Worm (Caenorhabditis elegans) whole organism, L3 larva: ENCODE results near the gene lin-49.
A peak's percentile ranks its signal among the peaks of the same experiment; 100 is the strongest.

ENCODE experiments used
- R02D3.7 ChIP-seq: fragments of 150-350 bp; optimal IDR thresholded peaks from 2 replicates; lab custom pipeline; 2014; ENCODE audit warnings: missing biosample characterization, missing genetic modification characterization
- ZK546.5 ChIP-seq: sonication (generic microtip); optimal IDR thresholded peaks from 2 replicates; lab custom pipeline; 2017; ENCODE audit warnings: missing biosample characterization, missing genetic modification characterization
- aly-2 ChIP-seq: fragments of 150-350 bp; optimal IDR thresholded peaks from 2 replicates; lab custom pipeline; 2014; ENCODE audit warnings: missing biosample characterization, missing genetic modification characterization
- ama-1 ChIP-seq: fragments of 150-350 bp; optimal IDR thresholded peaks from 2 replicates; lab custom pipeline; 2018
- ceh-16 ChIP-seq: sonication (generic microtip); optimal IDR thresholded peaks from 2 replicates; lab custom pipeline; 2017; ENCODE audit warnings: missing biosample characterization, missing genetic modification characterization
- ceh-28 ChIP-seq: fragments of 150-350 bp; optimal IDR thresholded peaks from 2 replicates; lab custom pipeline; 2014; ENCODE audit warnings: missing biosample characterization, missing genetic modification reagents, missing genetic modification characterization
- ceh-82 ChIP-seq: fragments of 150-350 bp; optimal IDR thresholded peaks from 2 replicates; lab custom pipeline; 2014; ENCODE audit warnings: missing biosample characterization, missing genetic modification characterization
- ceh-9 ChIP-seq: sonication (generic microtip); optimal IDR thresholded peaks from 2 replicates; lab custom pipeline; 2018; ENCODE audit warnings: missing biosample characterization, missing genetic modification characterization
- daf-12 ChIP-seq: fragments of 150-350 bp; optimal IDR thresholded peaks from 2 replicates; lab custom pipeline; 2014; ENCODE audit warnings: missing biosample characterization, missing genetic modification reagents, missing genetic modification characterization
- egl-27 ChIP-seq: sonication (generic microtip); optimal IDR thresholded peaks from 4 replicates; lab custom pipeline; 2017; ENCODE audit warnings: missing biosample characterization, missing genetic modification reagents, missing genetic modification characterization
- egl-5 ChIP-seq: fragments of 150-350 bp; optimal IDR thresholded peaks from 2 replicates; lab custom pipeline; 2017; ENCODE audit warnings: missing biosample characterization, missing genetic modification reagents, missing genetic modification characterization, inconsistent platforms
- elt-1 ChIP-seq: fragments of 150-350 bp; optimal IDR thresholded peaks from 2 replicates; lab custom pipeline; 2014; ENCODE audit warnings: missing biosample characterization, missing genetic modification characterization
- elt-2 ChIP-seq: sonication (generic microtip); optimal IDR thresholded peaks from 2 replicates; lab custom pipeline; 2016; ENCODE audit warnings: missing genetic modification reagents, mild to moderate bottlenecking, missing genetic modification characterization, missing compliant biosample characterization
- eor-1 ChIP-seq, 2 experiments: fragments of 150-350 bp; optimal IDR thresholded peaks; 2 replicates each; lab custom pipeline; 2014 to 2018; ENCODE audit warnings: missing biosample characterization in 2 of 2, missing genetic modification characterization in 2 of 2
- fkh-2 ChIP-seq: fragments of 150-350 bp; optimal IDR thresholded peaks from 2 replicates; lab custom pipeline; 2014; ENCODE audit warnings: missing biosample characterization, missing genetic modification reagents, missing genetic modification characterization
- fos-1 ChIP-seq: fragments of 150-350 bp; optimal IDR thresholded peaks from 2 replicates; lab custom pipeline; 2014; ENCODE audit warnings: missing biosample characterization, missing genetic modification characterization
- hmg-11 ChIP-seq: sonication (generic microtip); optimal IDR thresholded peaks from 2 replicates; lab custom pipeline; 2016; ENCODE audit warnings: missing genetic modification characterization, missing compliant biosample characterization
- jun-1 ChIP-seq: fragments of 150-350 bp; optimal IDR thresholded peaks from 2 replicates; lab custom pipeline; 2014; ENCODE audit warnings: missing biosample characterization, missing genetic modification reagents, missing genetic modification characterization
- lin-15B ChIP-seq: fragments of 150-350 bp; optimal IDR thresholded peaks from 2 replicates; lab custom pipeline; 2014; ENCODE audit warnings: missing biosample characterization, missing genetic modification characterization
- lin-39 ChIP-seq: fragments of 150-350 bp; optimal IDR thresholded peaks from 2 replicates; lab custom pipeline; 2018; ENCODE audit warnings: missing biosample characterization, missing genetic modification reagents, missing genetic modification characterization
- lsy-12 ChIP-seq: sonication (generic microtip); optimal IDR thresholded peaks from 2 replicates; lab custom pipeline; 2016; ENCODE audit warnings: mild to moderate bottlenecking, missing genetic modification characterization, missing compliant biosample characterization
- mdl-1 ChIP-seq: fragments of 150-350 bp; optimal IDR thresholded peaks from 2 replicates; lab custom pipeline; 2014; ENCODE audit warnings: missing biosample characterization, missing genetic modification characterization
- nfya-1 ChIP-seq: sonication (generic microtip); optimal IDR thresholded peaks from 2 replicates; lab custom pipeline; 2017; ENCODE audit warnings: missing genetic modification characterization, mild to moderate bottlenecking, missing compliant biosample characterization, antibody characterized with exemption, moderate library complexity; ENCODE audit not compliant: insufficient read depth
- nhr-11 ChIP-seq: fragments of 150-350 bp; optimal IDR thresholded peaks from 2 replicates; lab custom pipeline; 2014; ENCODE audit warnings: missing biosample characterization, missing genetic modification characterization
- nhr-12 ChIP-seq: fragments of 150-350 bp; optimal IDR thresholded peaks from 2 replicates; lab custom pipeline; 2014; ENCODE audit warnings: missing biosample characterization, missing genetic modification characterization
- nhr-23 ChIP-seq: fragments of 150-350 bp; optimal IDR thresholded peaks from 2 replicates; lab custom pipeline; 2014; ENCODE audit warnings: missing biosample characterization, missing genetic modification reagents, missing genetic modification characterization
- nhr-237 ChIP-seq: fragments of 150-350 bp; optimal IDR thresholded peaks from 2 replicates; lab custom pipeline; 2014; ENCODE audit warnings: missing biosample characterization, missing genetic modification characterization
- nhr-25 ChIP-seq: sonication (generic microtip); optimal IDR thresholded peaks from 2 replicates; lab custom pipeline; 2017; ENCODE audit warnings: missing biosample characterization, missing genetic modification characterization
- nhr-28 ChIP-seq: fragments of 150-350 bp; optimal IDR thresholded peaks from 2 replicates; lab custom pipeline; 2014; ENCODE audit warnings: missing biosample characterization, missing genetic modification characterization
- nhr-43 ChIP-seq: sonication (generic microtip); optimal IDR thresholded peaks from 2 replicates; lab custom pipeline; 2016; ENCODE audit warnings: mild to moderate bottlenecking, missing genetic modification characterization, missing compliant biosample characterization; ENCODE audit not compliant: poor library complexity, severe bottlenecking
- nhr-67 ChIP-seq: fragments of 150-350 bp; optimal IDR thresholded peaks from 2 replicates; lab custom pipeline; 2014; ENCODE audit warnings: missing biosample characterization, missing genetic modification characterization
- nhr-76 ChIP-seq: fragments of 150-350 bp; sonication (generic microtip); optimal IDR thresholded peaks from 5 replicates; lab custom pipeline; 2014; ENCODE audit warnings: missing biosample characterization, missing genetic modification characterization
- pha-4 ChIP-seq: fragments of 150-350 bp; optimal IDR thresholded peaks from 2 replicates; lab custom pipeline; 2014; ENCODE audit warnings: missing biosample characterization, missing genetic modification reagents, missing genetic modification characterization
- pqm-1 ChIP-seq: fragments of 150-350 bp; optimal IDR thresholded peaks from 2 replicates; lab custom pipeline; 2017; ENCODE audit warnings: missing biosample characterization, missing genetic modification characterization, inconsistent platforms
- sea-2 ChIP-seq: fragments of 150-350 bp; sonication (generic microtip); optimal IDR thresholded peaks from 4 replicates; lab custom pipeline; 2014; ENCODE audit warnings: missing biosample characterization, missing genetic modification reagents, missing genetic modification characterization
- skn-1 ChIP-seq: fragments of 150-350 bp; optimal IDR thresholded peaks from 2 replicates; lab custom pipeline; 2014; ENCODE audit warnings: missing biosample characterization, missing genetic modification characterization
- tbx-2 ChIP-seq: sonication (generic microtip); optimal IDR thresholded peaks from 2 replicates; lab custom pipeline; 2016; ENCODE audit warnings: mild to moderate bottlenecking, missing genetic modification characterization, missing compliant biosample characterization
- unc-39 ChIP-seq: sonication (generic microtip); optimal IDR thresholded peaks from 4 replicates; lab custom pipeline; 2017; ENCODE audit warnings: missing biosample characterization, missing genetic modification characterization
- unc-62 ChIP-seq: fragments of 150-350 bp; sonication (generic microtip); optimal IDR thresholded peaks from 4 replicates; lab custom pipeline; 2014; ENCODE audit warnings: missing biosample characterization, missing genetic modification reagents, missing genetic modification characterization
- zag-1 ChIP-seq: fragments of 150-350 bp; optimal IDR thresholded peaks from 2 replicates; lab custom pipeline; 2014; ENCODE audit warnings: missing biosample characterization, missing genetic modification characterization
- ztf-11 ChIP-seq: fragments of 150-350 bp; optimal IDR thresholded peaks from 2 replicates; lab custom pipeline; 2014; ENCODE audit warnings: missing biosample characterization, missing genetic modification characterization
- ztf-4 ChIP-seq: fragments of 150-350 bp; optimal IDR thresholded peaks from 2 replicates; lab custom pipeline; 2014; ENCODE audit warnings: missing biosample characterization, missing genetic modification characterization

Gene lin-49

DNA sequence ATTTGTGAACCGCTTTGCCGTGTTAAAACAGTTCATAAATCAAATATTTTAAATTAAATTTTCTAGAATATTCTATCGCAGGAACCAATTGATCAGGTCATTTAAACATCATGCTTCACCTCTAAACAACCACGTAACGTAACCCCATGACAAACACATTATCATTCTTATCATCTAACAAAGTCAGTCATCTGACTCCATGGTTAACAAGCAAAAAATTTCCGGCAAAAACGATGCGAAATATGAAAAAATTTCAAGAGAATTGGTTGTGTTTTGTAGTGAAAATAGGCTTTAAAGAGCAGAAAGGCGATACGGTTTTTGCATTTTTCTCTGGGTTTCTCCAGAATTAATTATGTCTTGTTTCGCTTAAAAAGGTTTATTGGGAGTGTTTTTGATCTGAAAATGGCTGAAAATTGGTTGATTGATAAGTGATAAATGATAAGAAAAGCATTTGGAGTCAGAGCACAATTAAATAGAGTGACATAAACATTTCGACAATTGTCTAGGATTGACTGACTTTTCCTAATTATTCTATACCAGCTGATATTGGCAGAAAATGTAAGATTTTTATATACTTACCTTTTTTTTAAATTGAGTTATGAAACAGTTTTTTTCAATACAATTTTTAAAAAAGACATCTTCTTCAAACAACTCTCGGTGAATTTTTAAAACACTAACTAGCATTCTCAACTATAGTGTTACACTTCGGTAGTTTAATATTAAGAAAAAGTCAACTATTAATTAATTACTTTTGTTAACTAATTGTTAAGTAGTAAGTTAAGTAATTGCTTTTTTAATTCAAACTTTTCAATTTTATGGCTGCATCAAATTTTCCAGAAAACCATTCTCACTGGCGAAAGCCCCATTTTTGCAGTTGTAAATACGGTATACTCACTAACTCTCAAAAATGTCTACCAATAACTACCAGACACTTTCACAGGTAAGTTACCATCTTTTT lies 35.1 kb upstream of the lin-49 start, which contains the start of gene catp-7:
Gene catp-7, plus strand, starts transcription at position 908 of the 958 bp plus-strand sequence.
- peak; percentile 49 for TF ChIP-seq jun-1
- TF ChIP-seq egl-5 (tag; lab: Kevin White, UChicago) = no peak
- TF ChIP-seq nhr-11 (tag; lab: Kevin White, UChicago) = no peak
- peak; percentile 97 for TF ChIP-seq elt-2
- TF ChIP-seq skn-1 = peak; percentile 67
- no peak for TF ChIP-seq R02D3.7 (tag; lab: Kevin White, UChicago)
- TF ChIP-seq unc-62 (GFP tag; lab: Kevin White, UChicago) = no peak
- no peak for TF ChIP-seq zag-1 (tag; lab: Kevin White, UChicago)
- no peak for TF ChIP-seq elt-1 (tag; lab: Kevin White, UChicago)
- TF ChIP-seq sea-2 = no peak
- TF ChIP-seq nhr-12 (tag; lab: Kevin White, UChicago) = no peak
- TF ChIP-seq pha-4 (tag; lab: Kevin White, UChicago) = peak; percentile 51
- no peak for TF ChIP-seq ceh-16 (tag; lab: Kevin White, UChicago)
- TF ChIP-seq fos-1 (tag; lab: Kevin White, UChicago) = no peak
- no peak for TF ChIP-seq ZK546.5 (tag; lab: Kevin White, UChicago)
- TF ChIP-seq nhr-28 = no peak
- TF ChIP-seq pqm-1 (tag; lab: Kevin White, UChicago) = peak; percentile 93

DNA sequence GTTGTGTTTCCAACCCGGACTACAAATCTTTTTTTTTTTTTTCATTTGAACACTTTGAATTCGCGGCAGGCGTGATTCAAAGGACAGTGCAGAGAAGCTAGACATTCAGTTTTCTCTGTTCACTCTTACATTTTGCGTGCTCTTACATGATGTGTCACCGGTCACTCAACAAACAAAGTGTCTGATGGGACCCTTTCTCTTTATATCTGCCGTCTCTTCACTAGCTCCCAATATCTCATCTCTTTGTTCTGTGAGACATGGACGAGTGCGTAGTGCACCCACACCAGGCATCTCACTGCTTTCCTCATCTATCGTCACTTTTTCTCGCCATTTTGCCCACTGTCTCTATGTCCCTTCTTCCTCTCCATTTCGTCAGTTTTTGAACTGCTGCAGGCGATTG lies 33.4 kb upstream of the lin-49 start:
- TF ChIP-seq nhr-237 (tag; lab: Kevin White, UChicago) (no peak), aly-2 (tag; lab: Kevin White, UChicago) (no peak), elt-1 (tag; lab: Kevin White, UChicago) (peak; percentile 14), ama-1 (lab: Kevin White, UChicago) (peak; percentile 20), lin-15B (tag; lab: Kevin White, UChicago) (peak; percentile 59), nhr-25 (tag; lab: Kevin White, UChicago) (no peak), eor-1 (tag; optimal IDR thresholded peaks at IDR 0.05; lab: Kevin White, UChicago) (no peak), fos-1 (tag; lab: Kevin White, UChicago) (peak; percentile 23), nhr-76 (tag; lab: Kevin White, UChicago) (no peak), lin-39 (peak; percentile 75), elt-2 (no peak), egl-27 (tag; lab: Kevin White, UChicago) (no peak), lsy-12 (tag; lab: Kevin White, UChicago) (no peak), ceh-82 (tag; lab: Kevin White, UChicago) (peak; percentile 54), daf-12 (tag; lab: Kevin White, UChicago) (no peak), tbx-2 (tag; lab: Kevin White, UChicago) (no peak), ztf-11 (no peak), ceh-28 (peak; percentile 17), pha-4 (tag; lab: Kevin White, UChicago) (peak; percentile 40), sea-2 (no peak), ztf-4 (tag; lab: Kevin White, UChicago) (no peak), jun-1 (peak; percentile 59), nhr-43 (no peak), nhr-12 (tag; lab: Kevin White, UChicago) (no peak), skn-1 (no peak), nhr-23 (tag; lab: Kevin White, UChicago) (no peak), egl-5 (tag; lab: Kevin White, UChicago) (no peak), nhr-28 (no peak), ceh-9 (no peak), hmg-11 (tag; lab: Kevin White, UChicago) (peak; percentile 80), nfya-1 (peak; percentile 49), unc-62 (GFP tag; lab: Kevin White, UChicago) (peak; percentile 95), unc-39 (tag; lab: Kevin White, UChicago) (no peak), fkh-2 (tag; lab: Kevin White, UChicago) (no peak), R02D3.7 (tag; lab: Kevin White, UChicago) (peak; percentile 11), pqm-1 (tag; lab: Kevin White, UChicago) (peak; percentile 29), mdl-1 (tag; lab: Kevin White, UChicago) (no peak), zag-1 (tag; lab: Kevin White, UChicago) (peak; percentile 26), nhr-67 (tag; lab: Kevin White, UChicago) (no peak)
